Worm (Caenorhabditis elegans): ENCODE measurements around the gene Y17D7B.4.

ce11 chrV:18737646-18738045 lies 38.8 kb downstream of the Y17D7B.4 start:
- TF ChIP-seq ceh-82 (tag; optimal IDR thresholded peaks at IDR 0.05): no peak
- TF ChIP-seq dmd-4 (tag; optimal IDR thresholded peaks at IDR 0.05): no peak
- no peak for TF ChIP-seq ama-1 (optimal IDR thresholded peaks at IDR 0.05)
- no peak for TF ChIP-seq skn-1 (tag; optimal IDR thresholded peaks at IDR 0.05)
- no peak for TF ChIP-seq nhr-11 (tag; optimal IDR thresholded peaks at IDR 0.05)
- no peak for TF ChIP-seq elt-3 (tag; optimal IDR thresholded peaks at IDR 0.05)
- no peak for TF ChIP-seq ztf-11 (tag; optimal IDR thresholded peaks at IDR 0.05)
- no peak for TF ChIP-seq lsy-2 (tag; optimal IDR thresholded peaks at IDR 0.05)
